Worm (Caenorhabditis elegans) whole organism, L3 larva: ENCODE measurements around the gene unc-62.

ENCODE experiments used
- ceh-16 ChIP-seq: sonication (generic microtip); optimal IDR thresholded peaks from 2 replicates; lab custom pipeline; 2017; ENCODE audit warnings: missing biosample characterization, missing genetic modification characterization
- jun-1 ChIP-seq: fragments of 150-350 bp; optimal IDR thresholded peaks from 2 replicates; lab custom pipeline; 2014; ENCODE audit warnings: missing biosample characterization, missing genetic modification reagents, missing genetic modification characterization
- nhr-237 ChIP-seq: fragments of 150-350 bp; optimal IDR thresholded peaks from 2 replicates; lab custom pipeline; 2014; ENCODE audit warnings: missing biosample characterization, missing genetic modification characterization
- nhr-43 ChIP-seq: sonication (generic microtip); optimal IDR thresholded peaks from 2 replicates; lab custom pipeline; 2016; ENCODE audit warnings: mild to moderate bottlenecking, missing genetic modification characterization, missing compliant biosample characterization; ENCODE audit not compliant: poor library complexity, severe bottlenecking
- nhr-67 ChIP-seq: fragments of 150-350 bp; optimal IDR thresholded peaks from 2 replicates; lab custom pipeline; 2014; ENCODE audit warnings: missing biosample characterization, missing genetic modification characterization
- nhr-77 ChIP-seq: fragments of 150-350 bp; optimal IDR thresholded peaks from 2 replicates; lab custom pipeline; 2014; ENCODE audit warnings: missing biosample characterization, missing genetic modification characterization
- pqm-1 ChIP-seq: fragments of 150-350 bp; optimal IDR thresholded peaks from 2 replicates; lab custom pipeline; 2017; ENCODE audit warnings: missing biosample characterization, missing genetic modification characterization, inconsistent platforms
- ztf-4 ChIP-seq: fragments of 150-350 bp; optimal IDR thresholded peaks from 2 replicates; lab custom pipeline; 2014; ENCODE audit warnings: missing biosample characterization, missing genetic modification characterization

ce11 chrV:4505408-4506270 lies 8.4 kb downstream of the unc-62 start:
- TF ChIP-seq jun-1 (no peak), nhr-67 (no peak), nhr-43 (tag; lab: Kevin White, UChicago) (no peak), pqm-1 (no peak), nhr-237 (tag; lab: Kevin White, UChicago) (no peak), ceh-16 (tag; lab: Kevin White, UChicago) (no peak), nhr-77 (tag; lab: Kevin White, UChicago) (no peak), ztf-4 (tag; lab: Kevin White, UChicago) (no peak)
